Worm (Caenorhabditis elegans) whole organism, late embryonic: ENCODE measurements around the gene btb-4.
"Not testable (repeated sequence)": the region's sequence is repeated elsewhere in the genome, so short reads cannot be mapped to it uniquely, and the experiment has no call there.

Experiments used
- C38D4.7 ChIP-seq: fragments of 200-800 bp; sonication (Bioruptor generic); optimal IDR thresholded peaks from 2 replicates; lab custom pipeline; 2018; ENCODE audit warnings: mild to moderate bottlenecking, missing genetic modification characterization, moderate library complexity, missing compliant biosample characterization
- K09A11.1 ChIP-seq: sonication (generic microtip); optimal IDR thresholded peaks from 2 replicates; lab custom pipeline; 2017; ENCODE audit warnings: antibody characterized with exemption, mild to moderate bottlenecking, missing genetic modification characterization, missing compliant biosample characterization; ENCODE audit not compliant: insufficient read depth
- ahr-1 ChIP-seq: sonication (generic microtip); optimal IDR thresholded peaks from 2 replicates; lab custom pipeline; 2016; ENCODE audit warnings: missing genetic modification characterization, missing compliant biosample characterization
- ama-1 ChIP-seq: fragments of 150-350 bp; optimal IDR thresholded peaks from 2 replicates; lab custom pipeline; 2014
- ceh-18 ChIP-seq: sonication (generic microtip); optimal IDR thresholded peaks from 2 replicates; lab custom pipeline; 2016; ENCODE audit warnings: missing genetic modification characterization, missing compliant biosample characterization
- ceh-19 ChIP-seq: fragments of 200-800 bp; sonication (Bioruptor generic); optimal IDR thresholded peaks from 2 replicates; lab custom pipeline; 2018; ENCODE audit warnings: mild to moderate bottlenecking, missing genetic modification characterization, missing compliant biosample characterization
- ceh-2 ChIP-seq: sonication (generic microtip); optimal IDR thresholded peaks from 2 replicates; lab custom pipeline; 2016; ENCODE audit warnings: missing genotype, missing genetic modification characterization, missing compliant biosample characterization
- ceh-22 ChIP-seq: sonication (generic microtip); optimal IDR thresholded peaks from 2 replicates; lab custom pipeline; 2017; ENCODE audit warnings: missing biosample characterization, missing genetic modification characterization
- ceh-31 ChIP-seq: sonication (generic microtip); optimal IDR thresholded peaks from 2 replicates; lab custom pipeline; 2016; ENCODE audit warnings: missing genetic modification characterization, missing compliant biosample characterization
- ceh-48 ChIP-seq: sonication (generic microtip); optimal IDR thresholded peaks from 2 replicates; lab custom pipeline; 2016; ENCODE audit warnings: missing genetic modification characterization, inconsistent platforms, missing compliant biosample characterization
- ceh-6 ChIP-seq: fragments of 200-800 bp; sonication (Bioruptor generic); optimal IDR thresholded peaks from 2 replicates; lab custom pipeline; 2018; ENCODE audit warnings: mild to moderate bottlenecking, missing genetic modification characterization, missing compliant biosample characterization
- ceh-9 ChIP-seq: sonication (generic microtip); optimal IDR thresholded peaks from 2 replicates; lab custom pipeline; 2016; ENCODE audit warnings: mild to moderate bottlenecking, missing genetic modification characterization, inconsistent platforms, missing compliant biosample characterization
- che-1 ChIP-seq: sonication (generic microtip); optimal IDR thresholded peaks from 2 replicates; lab custom pipeline; 2016; ENCODE audit warnings: mild to moderate bottlenecking, missing genetic modification characterization, missing compliant biosample characterization
- dve-1 ChIP-seq: sonication (generic microtip); optimal IDR thresholded peaks from 2 replicates; lab custom pipeline; 2017; ENCODE audit warnings: antibody characterized with exemption, mild to moderate bottlenecking, missing genetic modification characterization, missing compliant biosample characterization
- elt-2 ChIP-seq: sonication (generic microtip); optimal IDR thresholded peaks from 2 replicates; lab custom pipeline; 2016; ENCODE audit warnings: missing genetic modification reagents, missing genetic modification characterization, missing compliant biosample characterization
- ets-4 ChIP-seq: sonication (generic microtip); optimal IDR thresholded peaks from 2 replicates; lab custom pipeline; 2016; ENCODE audit warnings: missing genetic modification characterization, missing compliant biosample characterization
- eyg-1 ChIP-seq: sonication (generic microtip); optimal IDR thresholded peaks from 2 replicates; lab custom pipeline; 2016; ENCODE audit warnings: missing genotype, missing genetic modification characterization, missing compliant biosample characterization
- fax-1 ChIP-seq: sonication (generic microtip); optimal IDR thresholded peaks from 2 replicates; lab custom pipeline; 2016; ENCODE audit warnings: missing genotype, missing genetic modification characterization, missing compliant biosample characterization
- hlh-13 ChIP-seq: fragments of 200-800 bp; sonication (Bioruptor generic); optimal IDR thresholded peaks from 2 replicates; lab custom pipeline; 2018; ENCODE audit warnings: mild to moderate bottlenecking, missing genetic modification characterization, missing compliant biosample characterization
- lim-6 ChIP-seq: sonication (generic microtip); optimal IDR thresholded peaks from 2 replicates; lab custom pipeline; 2016; ENCODE audit warnings: missing genetic modification characterization, missing compliant biosample characterization
- odd-2 ChIP-seq: sonication (generic microtip); optimal IDR thresholded peaks from 2 replicates; lab custom pipeline; 2017; ENCODE audit warnings: antibody characterized with exemption, mild to moderate bottlenecking, missing genetic modification characterization, missing compliant biosample characterization
- pax-1 ChIP-seq: fragments of 150-350 bp; optimal IDR thresholded peaks from 2 replicates; lab custom pipeline; 2014; ENCODE audit warnings: missing biosample characterization, missing genetic modification characterization
- pqm-1 ChIP-seq: sonication (generic microtip); optimal IDR thresholded peaks from 2 replicates; lab custom pipeline; 2016; ENCODE audit warnings: missing genetic modification characterization, missing compliant biosample characterization
- pros-1 ChIP-seq: fragments of 150-350 bp; optimal IDR thresholded peaks from 2 replicates; lab custom pipeline; 2014; ENCODE audit warnings: missing biosample characterization, missing genetic modification reagents, missing genetic modification characterization
- ref-2 ChIP-seq: sonication (generic microtip); optimal IDR thresholded peaks from 2 replicates; lab custom pipeline; 2016; ENCODE audit warnings: missing genetic modification characterization, missing compliant biosample characterization
- sdc-2 ChIP-seq: sonication (generic microtip); optimal IDR thresholded peaks from 2 replicates; lab custom pipeline; 2016; ENCODE audit warnings: missing genotype, missing genetic modification characterization, missing compliant biosample characterization
- sox-4 ChIP-seq: sonication (generic microtip); optimal IDR thresholded peaks from 2 replicates; lab custom pipeline; 2017; ENCODE audit warnings: mild to moderate bottlenecking, missing genetic modification characterization, inconsistent platforms, missing compliant biosample characterization
- syd-9 ChIP-seq: sonication (generic microtip); optimal IDR thresholded peaks from 2 replicates; lab custom pipeline; 2016; ENCODE audit warnings: mild to moderate bottlenecking, missing genetic modification characterization, moderate library complexity, missing compliant biosample characterization
- unc-3 ChIP-seq, 2 experiments: fragments of 200-800 bp in 1 of 2; sonication (Bioruptor generic) in 1 of 2; sonication (generic microtip) in 1 of 2; conservative IDR thresholded peaks in 1 of 2; optimal IDR thresholded peaks in 1 of 2; 2 replicates each; pipeline versions ENCODE4 v1.3.6 to Lab custom; 2016 to 2022; ENCODE audit warnings: missing compliant biosample characterization in 2 of 2, missing genetic modification characterization in 2 of 2, missing genetic modification reagents in 1 of 2

The btb-4 gene

DNA sequence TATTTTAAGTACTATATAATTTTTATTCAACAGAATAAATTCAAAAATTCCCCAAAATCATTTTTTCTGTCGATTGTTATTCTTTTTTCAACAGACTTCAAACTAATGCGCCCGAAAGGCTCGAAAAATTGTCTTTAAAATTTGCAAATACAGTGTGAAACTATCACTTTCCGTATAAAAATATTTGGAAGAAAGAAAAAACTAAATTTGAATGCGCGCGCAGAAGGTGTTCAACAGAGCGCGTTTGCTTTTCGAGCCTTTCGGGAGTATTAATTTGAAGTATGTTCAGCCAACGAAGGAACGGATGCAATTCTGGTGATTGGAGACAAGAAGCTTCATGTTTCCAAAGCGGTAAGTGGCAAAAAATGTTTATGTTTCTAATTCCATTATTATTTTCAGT lies at the start of gene btb-4:
btb-4 (plus strand) TSS at position 35 of the 400 bp plus-strand sequence.
- TF ChIP-seq che-1, ahr-1, fax-1 (tag; lab: Kevin White, UChicago): not testable (repeated sequence)
- TF ChIP-seq, all 69 proteins: peak for 0; not testable (repeated sequence) for 69

- TF ChIP-seq elt-2 (tag; lab: Kevin White, UChicago) (peak; percentile 52), ets-4 (tag; lab: Kevin White, UChicago) (no peak)
Observed at ce11 chrII:1986979-1987378, 45.1 kb upstream of the btb-4 start, which contains the start of gene Y16E11A.4. Y16E11A.4 (plus strand) TSS chrII:1987279.

DNA sequence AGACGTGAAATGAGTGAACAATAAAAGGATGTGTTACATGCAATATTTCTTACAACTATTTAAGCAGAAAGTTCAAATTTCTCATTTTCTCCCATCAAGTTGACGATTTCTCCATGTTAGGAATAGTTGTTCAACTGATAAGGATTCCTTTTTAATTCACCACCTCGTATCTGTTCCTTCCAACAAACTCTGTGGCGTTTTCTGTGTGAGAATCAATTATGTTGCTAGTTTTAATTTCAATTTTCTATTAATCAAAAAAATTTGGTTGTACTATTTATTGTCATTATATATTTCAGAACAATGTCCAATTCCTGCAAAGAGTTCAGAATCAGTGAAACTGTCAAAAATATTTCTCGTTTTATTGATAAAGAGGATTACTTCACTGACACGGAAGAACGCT lies 43.1 kb upstream of the btb-4 start, which contains the start of gene math-44:
math-44 (plus strand) TSS at position 301 of the 400 bp plus-strand sequence.
- no peak for TF ChIP-seq lim-6 (tag; lab: Kevin White, UChicago)
- TF ChIP-seq, all 69 proteins: peak for 0

- TF ChIP-seq ama-1 (lab: Kevin White, UChicago) (no peak), eyg-1 (tag; lab: Kevin White, UChicago) (no peak), pax-1 (tag; lab: Kevin White, UChicago) (no peak), K09A11.1 (tag; lab: Kevin White, UChicago) (no peak), pros-1 (tag; lab: Kevin White, UChicago) (no peak), syd-9 (no peak), sdc-2 (tag; lab: Kevin White, UChicago) (no peak), hlh-13 (GFP tag; lab: Kevin White, UChicago) (no peak), fax-1 (tag; lab: Kevin White, UChicago) (no peak), ceh-31 (tag; lab: Kevin White, UChicago) (no peak), ceh-9 (tag; lab: Kevin White, UChicago) (no peak), ceh-2 (tag; lab: Kevin White, UChicago) (no peak), odd-2 (tag; lab: Kevin White, UChicago) (no peak)
Observed at ce11 chrII:1993738-1994137, 38.4 kb upstream of the btb-4 start, which contains the start of gene math-21. math-21 (plus strand) TSS chrII:1994038.

ce11 chrII:1995744-1996143 lies 36.4 kb upstream of the btb-4 start:
- no peak for TF ChIP-seq ceh-22 (tag; lab: Kevin White, UChicago)
- TF ChIP-seq elt-2 (tag; lab: Kevin White, UChicago): peak; percentile 84

DNA sequence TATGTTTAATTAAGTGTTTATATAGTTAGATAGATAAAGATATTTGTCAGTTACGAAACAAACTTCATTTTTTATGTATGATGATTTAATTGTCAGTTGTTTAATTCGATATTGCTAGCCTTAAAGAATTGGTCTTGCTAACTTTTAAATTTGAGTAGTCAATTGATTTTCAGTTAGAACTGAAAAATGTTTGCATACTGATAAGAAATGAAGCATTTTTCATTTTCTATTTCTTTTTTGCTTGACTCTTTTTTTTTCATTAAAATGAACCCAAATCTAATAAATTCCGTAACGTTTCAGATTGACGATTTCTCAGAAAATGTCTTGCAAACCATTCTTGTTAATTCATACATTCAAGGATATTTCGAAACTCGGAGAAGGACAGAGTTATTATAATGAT lies 35.9 kb upstream of the btb-4 start, which contains the start of gene math-20:
math-20 (plus strand) TSS at position 301 of the 400 bp plus-strand sequence.
- TF ChIP-seq ceh-48 (tag; lab: Kevin White, UChicago) (no peak), pqm-1 (tag; lab: Kevin White, UChicago) (no peak), ceh-19 (GFP tag; lab: Kevin White, UChicago) (no peak), dve-1 (tag; lab: Kevin White, UChicago) (no peak), ets-4 (tag; lab: Kevin White, UChicago) (no peak), sox-4 (tag; lab: Kevin White, UChicago) (no peak), eyg-1 (tag; lab: Kevin White, UChicago) (no peak), unc-3 (GFP tag; conservative IDR thresholded peaks at IDR 0.05; lab: Robert Waterston, UW) (no peak), unc-3 (tag; optimal IDR thresholded peaks at IDR 0.05; lab: Kevin White, UChicago) (no peak), ref-2 (no peak), ceh-6 (GFP tag; lab: Kevin White, UChicago) (no peak)
- TF ChIP-seq, all 69 proteins: peak for 0

DNA sequence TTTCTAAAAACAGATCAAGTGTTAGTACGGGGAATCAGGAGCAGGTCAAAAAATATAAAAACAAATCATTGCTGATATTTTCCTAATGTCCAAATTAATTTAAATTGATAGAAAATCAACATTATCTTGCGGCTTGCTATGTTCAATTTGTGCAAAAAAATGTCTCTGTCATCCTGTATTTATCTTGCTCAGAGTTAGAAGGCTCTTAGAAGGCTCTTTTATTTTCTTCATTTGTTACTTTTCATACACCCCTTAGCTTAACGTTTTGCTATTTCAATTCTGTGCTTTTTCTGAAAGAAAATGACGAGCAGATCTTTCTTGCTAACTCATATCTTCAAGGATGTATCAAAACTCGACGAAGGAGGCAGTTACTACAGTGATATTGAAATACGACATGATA lies 33.6 kb upstream of the btb-4 start, which contains the start of gene math-19:
math-19 (plus strand) TSS at position 301 of the 400 bp plus-strand sequence.
- TF ChIP-seq che-1 (tag; lab: Kevin White, UChicago); ceh-18 (tag; lab: Kevin White, UChicago); C38D4.7: not testable (repeated sequence)
